Worm (Caenorhabditis elegans): ENCODE measurements around the gene trp-1.

trp-1 gene

DNA sequence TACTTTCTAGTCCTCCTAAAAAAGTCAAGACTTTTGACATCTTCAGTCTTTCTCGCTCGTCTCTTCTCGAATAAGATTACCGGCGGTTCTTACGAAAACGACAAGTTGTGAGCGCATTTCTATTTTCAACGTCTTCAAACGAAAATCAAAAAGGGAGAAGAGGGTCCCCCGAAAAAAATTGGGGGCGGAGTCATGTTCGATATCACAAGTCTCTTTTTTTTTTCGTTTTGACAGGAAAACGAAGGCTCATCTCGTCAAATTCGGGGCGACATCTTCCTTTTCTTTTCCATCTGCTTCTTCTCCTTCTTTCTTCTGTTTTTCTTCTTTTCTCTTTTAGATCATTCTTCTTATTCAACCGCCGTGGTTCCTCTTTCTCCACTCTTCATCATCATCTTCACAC, 1.0 kb upstream of the trp-1 start:
- TF ChIP-seq mdt-29 (GFP tag; IDR thresholded peaks at IDR 0.05) (no peak), F49E8.2 (tag; optimal IDR thresholded peaks at IDR 0.05; ENCODE audit: borderline replicate concordance) (no peak), ceh-82 (tag; optimal IDR thresholded peaks at IDR 0.05) (no peak), fkh-10 (GFP tag; optimal IDR thresholded peaks at IDR 0.05) (peak; percentile 62), unc-130 (GFP tag; optimal IDR thresholded peaks at IDR 0.05) (no peak), dmd-8 (GFP tag; IDR thresholded peaks at IDR 0.05) (no peak), ctbp-1 (GFP tag; IDR thresholded peaks at IDR 0.05) (peak; percentile 59; the same call in 1 of the 2 replicates), ceh-32 (tag; optimal IDR thresholded peaks at IDR 0.05; ENCODE audit: poor library complexity) (no peak)

DNA sequence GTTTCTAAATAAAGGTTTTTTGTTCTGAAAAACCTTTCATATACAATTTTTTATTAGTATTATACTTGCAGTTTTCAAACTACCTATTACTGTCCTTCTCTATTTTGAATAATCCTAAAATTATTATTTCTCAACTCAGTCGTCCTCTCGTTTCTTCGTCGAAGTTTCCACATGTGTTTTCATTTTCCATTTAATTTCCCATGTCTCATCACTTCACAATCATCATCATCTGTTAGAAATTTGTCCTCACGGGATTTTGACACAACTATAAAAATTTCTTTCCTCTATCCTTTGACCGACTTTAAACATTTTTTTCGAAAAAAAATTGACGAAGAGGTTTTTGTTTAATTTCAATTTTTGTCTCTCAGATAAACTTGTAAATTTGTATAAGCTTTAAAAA, 514 bp downstream of the trp-1 start:
- no peak for TF ChIP-seq aha-1 (tag)
- no peak for TF ChIP-seq php-3 (GFP tag; IDR thresholded peaks at IDR 0.05)
- no peak for TF ChIP-seq nhr-25 (tag; optimal IDR thresholded peaks at IDR 0.05; ENCODE audit: borderline replicate concordance, insufficient read depth)
- no peak for TF ChIP-seq skn-1 (tag; optimal IDR thresholded peaks at IDR 0.05)
- TF ChIP-seq zfp-3 (GFP tag; conservative IDR thresholded peaks at IDR 0.05) = no peak
- no peak for TF ChIP-seq mes-2 (tag; optimal IDR thresholded peaks at IDR 0.05; ENCODE audit: poor library complexity, severe bottlenecking)
- no peak for TF ChIP-seq lin-29 (GFP tag; IDR thresholded peaks at IDR 0.05)
- TF ChIP-seq nhr-48 (tag; optimal IDR thresholded peaks at IDR 0.05) = no peak
- no peak for TF ChIP-seq lin-39 (tag; optimal IDR thresholded peaks at IDR 0.05)
- TF ChIP-seq spr-1 (tag; optimal IDR thresholded peaks at IDR 0.05) = no peak

DNA sequence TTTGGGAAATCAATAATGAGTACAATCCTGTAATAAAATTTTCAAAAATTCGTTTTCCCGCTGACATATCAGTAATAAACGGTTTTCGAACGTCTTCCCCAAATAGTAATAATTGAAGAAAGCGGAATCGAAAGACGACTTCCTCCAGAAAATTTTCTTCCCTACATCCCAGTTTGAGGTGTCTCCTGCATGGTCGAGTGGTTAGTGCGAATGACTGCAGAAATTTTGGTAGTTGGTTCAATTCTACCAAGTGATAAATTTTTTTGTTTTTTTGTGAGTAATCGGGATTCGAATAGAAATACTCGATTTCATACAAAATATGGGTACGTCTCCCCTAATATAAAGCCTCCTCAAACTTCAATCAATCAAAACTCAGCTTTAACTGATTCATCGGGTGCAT, 6.1 kb downstream of the trp-1 start:
- TF ChIP-seq arid-1 (GFP tag; conservative IDR thresholded peaks at IDR 0.05) (0 out of 2 replicates have a peak, but pooled peaks have one; percentile 54), F26F4.8 (GFP tag; conservative IDR thresholded peaks at IDR 0.05) (peak; percentile 62; the same call in 1 of the 2 replicates), Y105C5A.15 (GFP tag; IDR thresholded peaks at IDR 0.05) (peak; percentile 82; the same call in 1 of the 2 replicates), D1046.2 (GFP tag; IDR thresholded peaks at IDR 0.05) (0 out of 2 replicates have a peak, but pooled peaks have one; percentile 31), nhr-41 (GFP tag; IDR thresholded peaks at IDR 0.05) (0 out of 2 replicates have a peak, but pooled peaks have one; percentile 10), madf-9 (GFP tag; conservative IDR thresholded peaks at IDR 0.05) (peak; percentile 60), madf-5 (GFP tag; IDR thresholded peaks at IDR 0.05) (0 out of 4 replicates have a peak, but pooled peaks of 1 of the 2 experiments have one; percentile 37), Y48G9A.11 (GFP tag; IDR thresholded peaks at IDR 0.05) (peak; percentile 35; the same call in 1 of the 2 replicates)

DNA sequence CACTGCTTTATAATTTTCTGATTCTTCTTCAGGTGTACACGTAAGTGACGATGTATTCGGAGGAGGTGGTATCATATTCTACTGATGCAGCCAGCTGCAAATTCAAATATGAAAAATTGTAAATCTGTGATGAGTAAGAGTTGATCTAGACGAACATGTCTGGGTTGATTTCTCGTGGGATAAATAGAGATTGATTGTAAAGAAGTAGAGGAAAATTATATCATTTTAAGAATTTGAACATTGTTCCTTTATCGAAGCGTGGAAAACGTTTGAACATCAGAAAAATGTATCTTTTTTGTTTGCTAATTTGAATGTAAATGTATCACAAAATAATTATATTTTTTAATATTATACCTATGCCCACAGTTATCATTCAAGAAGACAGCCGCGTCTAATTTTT, 10.6 kb downstream of the trp-1 start, which contains the start of gene ZC21.6:
Gene ZC21.6, minus strand, starts transcription at position 101 of the 400 bp plus-strand sequence.
- TF ChIP-seq F49E8.2 (tag; optimal IDR thresholded peaks at IDR 0.05; ENCODE audit: borderline replicate concordance) = no peak
- TF ChIP-seq madf-5 (GFP tag; IDR thresholded peaks at IDR 0.05) = no peak
- no peak for TF ChIP-seq ces-1 (GFP tag; optimal IDR thresholded peaks at IDR 0.05)
- no peak for TF ChIP-seq nhr-25 (tag; optimal IDR thresholded peaks at IDR 0.05; ENCODE audit: borderline replicate concordance, insufficient read depth)
- no peak for TF ChIP-seq nhr-42 (GFP tag; IDR thresholded peaks at IDR 0.05)
- TF ChIP-seq nhr-6 (tag; optimal IDR thresholded peaks at IDR 0.05) = no peak
- no peak for TF ChIP-seq unc-39 (tag; optimal IDR thresholded peaks at IDR 0.05)
- no peak for TF ChIP-seq madf-9 (GFP tag; conservative IDR thresholded peaks at IDR 0.05)
- no peak for TF ChIP-seq lin-13 (GFP tag; optimal IDR thresholded peaks at IDR 0.05)
- TF ChIP-seq mes-2 (tag; optimal IDR thresholded peaks at IDR 0.05; ENCODE audit: poor library complexity, severe bottlenecking) = no peak
- TF ChIP-seq dmd-9 (GFP tag; IDR thresholded peaks at IDR 0.05) = no peak
- no peak for TF ChIP-seq ceh-44 (GFP tag; IDR thresholded peaks at IDR 0.05)

DNA sequence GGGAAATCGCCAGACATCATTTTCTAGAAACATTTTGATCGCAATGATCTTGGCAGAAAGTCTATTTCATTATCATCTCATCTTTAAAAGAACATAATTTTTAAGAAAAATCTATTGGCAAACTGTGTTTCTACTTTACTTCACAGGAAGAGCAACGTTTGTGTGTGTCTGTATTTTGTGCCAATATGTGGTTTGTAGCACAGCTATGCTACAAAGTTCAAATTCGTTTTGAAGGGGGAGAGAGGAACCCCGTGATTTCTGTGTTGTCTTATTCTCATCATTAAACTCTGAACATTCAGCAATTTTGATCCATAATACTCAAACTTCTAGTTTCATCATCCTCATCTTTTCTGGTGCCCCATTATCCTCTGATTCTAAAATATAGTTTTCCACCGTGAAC, 16.8 kb downstream of the trp-1 start:
- TF ChIP-seq duxl-1 (tag; optimal IDR thresholded peaks at IDR 0.05; ENCODE audit: poor library complexity) (no peak), attf-4 (tag; optimal IDR thresholded peaks at IDR 0.05) (no peak), nhr-237 (tag; optimal IDR thresholded peaks at IDR 0.05) (no peak), dmd-6 (GFP tag; IDR thresholded peaks at IDR 0.05) (no peak), nhr-28 (tag; optimal IDR thresholded peaks at IDR 0.05) (peak; percentile 97), unc-62 (GFP tag; optimal IDR thresholded peaks at IDR 0.05 in 1 of 2) (no peak), unc-62 (tag; optimal IDR thresholded peaks at IDR 0.05) (no peak), aha-1 (tag) (no peak), hlh-11 (tag; optimal IDR thresholded peaks at IDR 0.05) (no peak)
